Worm (Caenorhabditis elegans) whole organism, L2 larva: ENCODE data around the gene smcl-1.

ENCODE experiments used
- alr-1 ChIP-seq: fragments of 150-350 bp; optimal IDR thresholded peaks from 2 replicates; lab custom pipeline; 2014; ENCODE audit warnings: missing biosample characterization, missing genetic modification characterization
- unc-62 ChIP-seq: fragments of 150-350 bp; optimal IDR thresholded peaks from 2 replicates; lab custom pipeline; 2014; ENCODE audit warnings: missing biosample characterization, missing genetic modification reagents, missing genetic modification characterization

DNA sequence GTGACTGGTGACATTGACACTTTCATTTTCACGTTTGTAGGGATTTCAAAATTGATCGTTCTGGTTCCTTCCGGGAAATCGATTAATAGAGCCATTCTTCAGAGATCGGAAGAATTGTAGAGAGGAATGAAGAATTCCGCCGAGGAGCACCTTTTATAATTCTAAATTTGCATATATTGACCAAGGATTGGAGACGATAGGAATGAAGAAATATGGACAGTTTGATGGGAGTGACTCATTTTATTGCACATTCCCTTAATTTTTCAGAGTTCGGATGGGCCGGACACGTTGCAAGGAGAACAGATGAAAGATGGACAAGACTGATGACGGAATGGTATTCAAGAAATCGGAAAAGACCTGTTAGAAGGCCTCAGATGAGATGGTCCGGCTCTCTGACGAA, 7.0 kb downstream of the smcl-1 start, which contains the start of gene C44C10.15:
- TF ChIP-seq alr-1 (tag; lab: Kevin White, UChicago) = no peak
- no peak for TF ChIP-seq unc-62 (GFP tag; lab: Kevin White, UChicago)
